Worm (Caenorhabditis elegans) whole organism, young adult: ENCODE data around the gene sre-29.

Experiments used
- hmg-1.2 ChIP-seq: fragments of 200-800 bp; sonication (Bioruptor generic); IDR thresholded peaks from 2 replicates; pipeline ENCODE4 v1.3.6; 2022; ENCODE audit warnings: missing genetic modification reagents, missing genetic modification characterization, missing compliant biosample characterization
- nhr-80 ChIP-seq: sonication (generic microtip); optimal IDR thresholded peaks from 2 replicates; lab custom pipeline; 2016; ENCODE audit warnings: missing genetic modification characterization, missing compliant biosample characterization

DNA sequence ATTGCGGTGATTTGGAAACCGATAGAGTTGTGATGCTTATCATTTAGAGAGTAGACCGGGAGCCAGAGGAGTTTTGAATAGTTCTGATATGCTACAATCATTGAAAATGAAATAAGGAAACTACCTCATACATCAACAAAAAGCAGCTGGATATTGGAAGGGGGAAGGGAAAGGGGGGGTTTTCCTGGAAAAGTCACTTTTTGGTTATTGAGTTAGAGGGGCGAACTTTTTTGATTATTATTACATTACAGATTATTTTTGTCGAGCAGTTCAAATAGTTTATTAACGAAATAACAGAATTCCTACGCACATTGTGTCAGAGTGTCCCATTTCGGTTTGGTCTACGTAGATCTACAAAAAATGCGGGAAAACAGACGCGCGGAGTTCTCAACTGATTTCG is 14.9 kb downstream of the sre-29 start, which contains the start of gene sre-42:
- no peak for TF ChIP-seq hmg-1.2 (GFP tag; lab: Robert Waterston, UW)
- no peak for TF ChIP-seq nhr-80 (tag; lab: Kevin White, UChicago)
